Fruit fly (Drosophila melanogaster) whole organism, embryonic: ENCODE data around the gene Scgbeta.
A peak's percentile ranks its signal among the peaks of the same experiment; 100 is the strongest.

Experiments used
- Atf3 ChIP-seq: fragments of 200-800 bp; sonication (Bioruptor generic); optimal IDR thresholded peaks from 3 replicates; lab custom pipeline; 2016; ENCODE audit warnings: missing biosample characterization, missing genetic modification characterization
- Atf6 ChIP-seq: fragments of 200-800 bp; sonication (Bioruptor generic); IDR thresholded peaks from 2 replicates; pipeline ENCODE4 v1.3.6; 2022; ENCODE audit warnings: missing biosample characterization, missing genetic modification characterization
- CG10267 ChIP-seq: fragments of 200-800 bp; sonication (Bioruptor generic); optimal IDR thresholded peaks from 2 replicates; lab custom pipeline; 2018; ENCODE audit warnings: missing biosample characterization, mild to moderate bottlenecking, missing genetic modification characterization, moderate library complexity
- CG10959 ChIP-seq: fragments of 200-800 bp; sonication (Bioruptor generic); IDR thresholded peaks from 2 replicates; pipeline ENCODE4 v1.3.6; 2022; ENCODE audit warnings: missing biosample characterization, missing genetic modification characterization
- CG11695 ChIP-seq: fragments of 200-800 bp; sonication (Bioruptor generic); IDR thresholded peaks from 3 replicates; pipeline ENCODE4 v1.3.6; 2022; ENCODE audit warnings: missing biosample characterization, missing genetic modification characterization
- CG12942 ChIP-seq: fragments of 200-800 bp; sonication (Bioruptor generic); optimal IDR thresholded peaks from 3 replicates; lab custom pipeline; 2016; ENCODE audit warnings: missing biosample characterization, missing genetic modification characterization
- CG14050 ChIP-seq: fragments of 200-800 bp; sonication (Bioruptor generic); IDR thresholded peaks from 3 replicates; pipeline ENCODE4 v1.3.6; 2022; ENCODE audit warnings: missing biosample characterization, missing genetic modification characterization
- CG15479 ChIP-seq: fragments of 200-800 bp; sonication (Bioruptor generic); optimal IDR thresholded peaks from 3 replicates; lab custom pipeline; 2019; ENCODE audit warnings: missing biosample characterization, mild to moderate bottlenecking, missing genetic modification characterization, moderate library complexity
- CG15601 ChIP-seq: fragments of 200-800 bp; sonication (Bioruptor generic); optimal IDR thresholded peaks from 3 replicates; lab custom pipeline; 2019; ENCODE audit warnings: missing biosample characterization, mild to moderate bottlenecking, missing genetic modification characterization, moderate library complexity
- CG17612 ChIP-seq: fragments of 200-800 bp; sonication (Bioruptor generic); IDR thresholded peaks from 2 replicates; pipeline ENCODE4 v1.3.6; 2022; ENCODE audit warnings: missing biosample characterization, missing genetic modification characterization
- CG18011 ChIP-seq: fragments of 200-800 bp; sonication (Bioruptor generic); optimal IDR thresholded peaks from 2 replicates; lab custom pipeline; 2017; ENCODE audit warnings: missing biosample characterization, missing genetic modification characterization, mild to moderate bottlenecking, moderate library complexity, missing genotype
- CG31388 ChIP-seq: fragments of 200-800 bp; sonication (Bioruptor generic); optimal IDR thresholded peaks from 2 replicates; lab custom pipeline; 2016; ENCODE audit warnings: missing biosample characterization, missing genetic modification characterization
- CG3281 ChIP-seq: fragments of 200-800 bp; sonication (Bioruptor generic); optimal IDR thresholded peaks from 3 replicates; lab custom pipeline; 2017; ENCODE audit warnings: missing biosample characterization, mild to moderate bottlenecking, missing genetic modification characterization
- CG34376 ChIP-seq: fragments of 200-800 bp; sonication (Bioruptor generic); optimal IDR thresholded peaks from 2 replicates; lab custom pipeline; 2018; ENCODE audit warnings: missing biosample characterization, mild to moderate bottlenecking, missing genetic modification characterization
- CG6791 ChIP-seq: fragments of 200-800 bp; sonication (Bioruptor generic); IDR thresholded peaks from 3 replicates; pipeline ENCODE4 v1.3.6; 2022; ENCODE audit warnings: missing biosample characterization, missing genetic modification characterization; ENCODE audit not compliant: partially characterized antibody
- CG7786 ChIP-seq: fragments of 200-800 bp; sonication (Bioruptor generic); optimal IDR thresholded peaks from 2 replicates; lab custom pipeline; 2016; ENCODE audit warnings: missing biosample characterization, missing genetic modification characterization
- Fer2 ChIP-seq: fragments of 200-800 bp; sonication (Bioruptor generic); optimal IDR thresholded peaks from 2 replicates; lab custom pipeline; 2018; ENCODE audit warnings: missing biosample characterization, mild to moderate bottlenecking, missing genetic modification characterization, moderate library complexity
- Gsc ChIP-seq: fragments of 200-800 bp; sonication (Bioruptor generic); IDR thresholded peaks from 2 replicates; pipeline ENCODE4 v1.3.6; 2022; ENCODE audit warnings: missing biosample characterization, missing genetic modification characterization
- HLHmδ ChIP-seq: fragments of 200-800 bp; sonication (Bioruptor generic); optimal IDR thresholded peaks from 2 replicates; lab custom pipeline; 2018; ENCODE audit warnings: missing biosample characterization, mild to moderate bottlenecking, missing genetic modification characterization, moderate library complexity
- HmgD ChIP-seq: fragments of 200-800 bp; sonication (Bioruptor generic); optimal IDR thresholded peaks from 3 replicates; lab custom pipeline; 2016; ENCODE audit warnings: missing biosample characterization, missing genetic modification characterization
- Hmx ChIP-seq: fragments of 200-800 bp; sonication (Bioruptor generic); optimal IDR thresholded peaks from 2 replicates; lab custom pipeline; 2016; ENCODE audit warnings: missing biosample characterization, missing genetic modification characterization
- Hr39 ChIP-seq: fragments of >200 bp; optimal IDR thresholded peaks from 2 replicates; lab custom pipeline; 2017
- Hsf ChIP-seq: fragments of 200-800 bp; sonication (Bioruptor generic); optimal IDR thresholded peaks from 3 replicates; lab custom pipeline; 2016; ENCODE audit warnings: missing biosample characterization, missing genetic modification characterization
- Meics ChIP-seq: fragments of 200-800 bp; sonication (Bioruptor generic); optimal IDR thresholded peaks from 2 replicates; lab custom pipeline; 2017; ENCODE audit warnings: missing biosample characterization, mild to moderate bottlenecking, missing genetic modification characterization
- Nf-YB ChIP-seq: fragments of 200-800 bp; sonication (Bioruptor generic); optimal IDR thresholded peaks from 3 replicates; lab custom pipeline; 2019; ENCODE audit warnings: missing biosample characterization, mild to moderate bottlenecking, missing genetic modification characterization, moderate library complexity
- Sin3A ChIP-seq: fragments of >200 bp; optimal IDR thresholded peaks from 2 replicates; lab custom pipeline; 2018
- Sry-β ChIP-seq: fragments of 200-800 bp; sonication (Bioruptor generic); optimal IDR thresholded peaks from 2 replicates; lab custom pipeline; 2018; ENCODE audit warnings: missing biosample characterization, mild to moderate bottlenecking, missing genetic modification characterization, moderate library complexity
- amos ChIP-seq: fragments of 200-800 bp; sonication (Bioruptor generic); IDR thresholded peaks from 2 replicates; pipeline ENCODE4 v1.3.6; 2022; ENCODE audit warnings: missing biosample characterization, missing genetic modification characterization; ENCODE audit not compliant: partially characterized antibody
- dimm ChIP-seq: fragments of 200-800 bp; sonication (Bioruptor generic); IDR thresholded peaks from 2 replicates; pipeline ENCODE4 v1.3.6; 2022; ENCODE audit warnings: missing biosample characterization, missing genetic modification characterization
- klu ChIP-seq: fragments of 200-800 bp; sonication (Bioruptor generic); IDR thresholded peaks from 2 replicates; pipeline ENCODE4 v1.3.6; 2022; ENCODE audit warnings: missing biosample characterization, missing genetic modification characterization
- kni ChIP-seq: fragments of 200-800 bp; sonication (Bioruptor generic); optimal IDR thresholded peaks from 3 replicates; lab custom pipeline; 2017; ENCODE audit warnings: mild to moderate bottlenecking, missing biosample characterization, missing genetic modification reagents, missing genetic modification characterization
- lov ChIP-seq, 2 experiments: fragments of 200-800 bp in 1 of 2; fragments of >200 bp in 1 of 2; sonication (Bioruptor generic) in 1 of 2; IDR thresholded peaks in 1 of 2; optimal IDR thresholded peaks in 1 of 2; 2 replicates in 1 of 2; 3 replicates in 1 of 2; pipeline versions ENCODE4 v1.3.6 to Lab custom; 2017 to 2022; ENCODE audit warnings: missing biosample characterization in 1 of 2, missing genetic modification characterization in 1 of 2
- mam ChIP-seq: fragments of 200-800 bp; sonication (Bioruptor generic); optimal IDR thresholded peaks from 3 replicates; lab custom pipeline; 2016; ENCODE audit warnings: missing biosample characterization, missing genetic modification characterization
- nerfin-1 ChIP-seq: fragments of 200-800 bp; sonication (Bioruptor generic); optimal IDR thresholded peaks from 3 replicates; lab custom pipeline; 2019; ENCODE audit warnings: missing biosample characterization, mild to moderate bottlenecking, missing genetic modification characterization, moderate library complexity
- otp ChIP-seq: fragments of 200-800 bp; sonication (Bioruptor generic); IDR thresholded peaks from 3 replicates; pipeline ENCODE4, ENCODE4 v1.3.6; 2022; ENCODE audit warnings: missing biosample characterization, missing genetic modification characterization
- schlank ChIP-seq: fragments of 200-800 bp; sonication (Bioruptor generic); optimal IDR thresholded peaks from 2 replicates; lab custom pipeline; 2018; ENCODE audit warnings: missing biosample characterization, mild to moderate bottlenecking, missing genetic modification characterization
- sd ChIP-seq: fragments of 200-800 bp; sonication (Bioruptor generic); optimal IDR thresholded peaks from 3 replicates; lab custom pipeline; 2018; ENCODE audit warnings: missing biosample characterization, mild to moderate bottlenecking, missing genetic modification characterization, moderate library complexity
- sens ChIP-seq: fragments of 200-800 bp; sonication (Bioruptor generic); peaks from one replicate; lab custom pipeline; 2016; ENCODE audit warnings: missing biosample characterization, missing genetic modification characterization
- ssp ChIP-seq: fragments of 200-800 bp; sonication (Bioruptor generic); IDR thresholded peaks from 2 replicates; pipeline ENCODE4 v1.3.6; 2022; ENCODE audit warnings: missing biosample characterization, missing genetic modification characterization
- stwl ChIP-seq: fragments of 200-800 bp; sonication (Bioruptor generic); optimal IDR thresholded peaks from 3 replicates; lab custom pipeline; 2018; ENCODE audit warnings: missing biosample characterization, mild to moderate bottlenecking, missing genetic modification characterization, moderate library complexity
- toy ChIP-seq: fragments of 200-800 bp; sonication (Bioruptor generic); IDR thresholded peaks from 2 replicates; pipeline ENCODE4 v1.3.6; 2022; ENCODE audit warnings: missing biosample characterization, missing genetic modification characterization

Scgbeta gene

DNA sequence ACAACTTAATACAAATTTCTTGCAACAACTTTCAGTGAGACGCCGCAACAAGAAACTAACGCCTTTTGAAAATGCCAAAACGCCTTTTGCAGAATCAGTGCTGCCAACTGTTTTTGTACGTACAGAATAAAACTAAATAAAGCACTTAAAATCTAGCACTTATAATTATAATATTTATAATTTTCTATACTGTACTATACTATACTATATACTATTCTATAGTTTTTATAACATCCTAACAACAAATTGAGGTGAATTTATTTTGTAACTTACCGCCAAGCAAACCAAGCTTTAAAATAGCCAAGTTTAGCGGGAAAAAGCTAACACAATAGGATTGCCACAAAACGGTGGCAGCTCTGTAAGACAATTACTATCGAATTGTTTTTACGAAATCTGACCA, 11.5 kb upstream of the Scgbeta start, which contains the start of the genes Aos1 and Srlp (continued):
- TF ChIP-seq Nf-YB (GFP tag; lab: Kevin White, UChicago) (no peak), CG10959 (GFP tag; lab: Robert Waterston, UW) (no peak), Hmx (GFP tag; lab: Kevin White, UChicago) (no peak), kni (GFP tag; lab: Kevin White, UChicago) (no peak), nerfin-1 (tag; lab: Kevin White, UChicago) (peak; percentile 59), schlank (tag; lab: Kevin White, UChicago) (no peak), CG31388 (GFP tag; lab: Kevin White, UChicago) (no peak), CG3281 (GFP tag; lab: Kevin White, UChicago) (peak; percentile 50), sd (tag; lab: Kevin White, UChicago) (peak; percentile 58), dimm (GFP tag; lab: Robert Waterston, UW) (no peak), otp (GFP tag; lab: Robert Waterston, UW) (no peak), CG18011 (GFP tag; lab: Kevin White, UChicago) (peak; percentile 11), CG10267 (tag; lab: Kevin White, UChicago) (peak; percentile 70), lov (optimal IDR thresholded peaks at IDR 0.05; lab: Kevin White, UChicago) (no peak), lov (GFP tag; IDR thresholded peaks at IDR 0.05; lab: Robert Waterston, UW) (no peak), CG15601 (tag; lab: Kevin White, UChicago) (peak; percentile 58), Hsf (GFP tag; lab: Kevin White, UChicago) (no peak), CG15479 (no peak), Atf6 (GFP tag; lab: Robert Waterston, UW) (no peak), CG17612 (GFP tag; lab: Robert Waterston, UW) (no peak), CG34376 (peak; percentile 17), toy (GFP tag; lab: Robert Waterston, UW) (no peak), Sin3A (lab: Kevin White, UChicago) (peak; percentile 44), CG14050 (no peak), HLHmδ (GFP tag; lab: Kevin White, UChicago) (no peak), Fer2 (tag; lab: Kevin White, UChicago) (peak; percentile 34), amos (GFP tag; lab: Robert Waterston, UW) (peak; percentile 12; the same call in 1 of the 2 replicates), Sry-β (GFP tag; lab: Kevin White, UChicago) (peak; percentile 98), sens (GFP tag; lab: Kevin White, UChicago) (peak; percentile 67), Meics (GFP tag; lab: Kevin White, UChicago) (no peak), CG7786 (GFP tag; lab: Kevin White, UChicago) (no peak), Gsc (GFP tag; lab: Robert Waterston, UW) (no peak), CG11695 (GFP tag; lab: Robert Waterston, UW) (no peak), mam (GFP tag; lab: Kevin White, UChicago) (peak; percentile 15), ssp (GFP tag; lab: Robert Waterston, UW) (no peak), HmgD (GFP tag; lab: Kevin White, UChicago) (no peak), stwl (tag; lab: Kevin White, UChicago) (peak; percentile 53), Atf3 (GFP tag; lab: Kevin White, UChicago) (no peak), CG6791 (GFP tag; lab: Robert Waterston, UW) (no peak), CG12942 (GFP tag; lab: Kevin White, UChicago) (peak; percentile 52), Hr39 (lab: Kevin White, UChicago) (no peak), klu (no peak)
